Worm (Caenorhabditis elegans): ENCODE results near the gene T10B5.10.
A peak's percentile ranks its signal among the peaks of the same experiment; 100 is the strongest.

T10B5.10 gene

ce11 chrV:1804645-1805559 lies 51.2 kb downstream of the T10B5.10 start, which contains the start of the genes hsp-16.2 and hsp-16.41 (continued):
- TF ChIP-seq daf-16 (GFP tag; optimal IDR thresholded peaks at IDR 0.05): peak in 1 of 2 experiments; percentile 90
- TF ChIP-seq daf-16 (tag; optimal IDR thresholded peaks at IDR 0.05): peak; percentile 77
- TF ChIP-seq mep-1 (tag; optimal IDR thresholded peaks at IDR 0.05): peak; percentile 23
- no peak for TF ChIP-seq aly-2 (tag; optimal IDR thresholded peaks at IDR 0.05)

ce11 chrV:1804034-1804542 lies 52.0 kb downstream of the T10B5.10 start:
- TF ChIP-seq dmd-9 (GFP tag; IDR thresholded peaks at IDR 0.05): no peak
- 0 out of 4 replicates have a peak, but pooled peaks of 1 of the 2 experiments have one; percentile 5 for TF ChIP-seq madf-5 (GFP tag; IDR thresholded peaks at IDR 0.05)
- TF ChIP-seq pha-4 (GFP tag; IDR thresholded peaks at IDR 0.05): no peak
- TF ChIP-seq pha-4 (tag; optimal IDR thresholded peaks at IDR 0.05): peak; percentile 5
- 0 out of 2 replicates have a peak, but pooled peaks have one; percentile 56 for TF ChIP-seq zfp-3 (GFP tag; conservative IDR thresholded peaks at IDR 0.05)

- no peak for TF ChIP-seq zip-2 (tag; optimal IDR thresholded peaks at IDR 0.05)
- TF ChIP-seq saeg-2 (GFP tag; IDR thresholded peaks at IDR 0.05): no peak
- no peak for TF ChIP-seq egl-43 (GFP tag; IDR thresholded peaks at IDR 0.05)
- no peak for TF ChIP-seq nhr-76 (tag; optimal IDR thresholded peaks at IDR 0.05)
- no peak for TF ChIP-seq duxl-1 (tag; optimal IDR thresholded peaks at IDR 0.05; ENCODE audit: poor library complexity)
- TF ChIP-seq ceh-28 (tag; optimal IDR thresholded peaks at IDR 0.05): no peak
- no peak for TF ChIP-seq lin-38 (GFP tag; IDR thresholded peaks at IDR 0.05)
- no peak for TF ChIP-seq nhr-42 (GFP tag; IDR thresholded peaks at IDR 0.05)
These were observed 53.0 kb downstream of the T10B5.10 start, which contains the start of gene srt-41 for ce11 chrV:1803043-1803442. TSS of gene srt-41 (minus strand) at chrV:1803143.

All from whole organism, L4 larva.